Worm (Caenorhabditis elegans): Measurements from ENCODE around the gene F02D10.3.

DNA sequence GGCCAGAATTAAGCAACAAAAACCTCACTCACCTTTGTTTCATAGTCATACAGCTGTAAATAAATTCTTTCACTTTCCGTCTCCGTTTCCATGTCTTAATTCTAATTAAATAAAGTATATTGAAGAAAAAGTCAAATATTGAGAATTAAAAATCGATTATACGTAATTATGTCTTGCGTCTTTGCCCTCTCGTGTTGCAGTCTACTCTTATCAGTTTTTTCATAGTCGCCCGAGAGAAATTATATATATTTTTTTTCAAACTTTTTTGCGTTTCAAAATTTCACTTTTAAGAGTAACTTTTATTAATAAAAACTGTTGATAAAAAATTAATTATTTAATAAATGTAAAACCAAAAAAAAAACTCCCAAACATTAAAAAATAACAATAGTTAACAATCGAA lies 6.0 kb downstream of the F02D10.3 start, which contains the start of gene flr-1:
- TF ChIP-seq flh-1 (GFP tag; optimal IDR thresholded peaks at IDR 0.05) (no peak), nhr-12 (tag; optimal IDR thresholded peaks at IDR 0.05) (no peak), mep-1 (tag; optimal IDR thresholded peaks at IDR 0.05) (no peak), snpc-4 (tag; optimal IDR thresholded peaks at IDR 0.05) (no peak), unc-62 (GFP tag; optimal IDR thresholded peaks at IDR 0.05) (no peak), sptf-1 (tag; optimal IDR thresholded peaks at IDR 0.05) (no peak), lin-13 (tag; optimal IDR thresholded peaks at IDR 0.05) (no peak)
